Fruit fly (Drosophila melanogaster) whole organism, adult: ENCODE data around the gene CG15209.

Experiments used
- CG12768 ChIP-seq: fragments of 200-800 bp; sonication (Bioruptor generic); optimal IDR thresholded peaks from 2 replicates; lab custom pipeline; 2017; ENCODE audit warnings: missing biosample characterization, missing genetic modification characterization, mild to moderate bottlenecking, moderate library complexity, missing genetic modification reagents
- CG7045 ChIP-seq: fragments of 200-800 bp; sonication (Bioruptor generic); optimal IDR thresholded peaks from 2 replicates; lab custom pipeline; 2017; ENCODE audit warnings: missing biosample characterization, mild to moderate bottlenecking, missing genetic modification characterization
- CG7101 ChIP-seq: fragments of 200-800 bp; sonication (Bioruptor generic); optimal IDR thresholded peaks from 2 replicates; lab custom pipeline; 2018; ENCODE audit warnings: missing biosample characterization, mild to moderate bottlenecking, missing genetic modification characterization, moderate library complexity
- Crg-1 ChIP-seq: fragments of 200-800 bp; sonication (Bioruptor generic); optimal IDR thresholded peaks from 2 replicates; lab custom pipeline; 2016; ENCODE audit warnings: missing biosample characterization, missing genetic modification characterization
- bab1 ChIP-seq: fragments of 200-800 bp; sonication (Bioruptor generic); optimal IDR thresholded peaks from 3 replicates; lab custom pipeline; 2019; ENCODE audit warnings: missing biosample characterization, mild to moderate bottlenecking, missing genetic modification characterization, moderate library complexity

DNA sequence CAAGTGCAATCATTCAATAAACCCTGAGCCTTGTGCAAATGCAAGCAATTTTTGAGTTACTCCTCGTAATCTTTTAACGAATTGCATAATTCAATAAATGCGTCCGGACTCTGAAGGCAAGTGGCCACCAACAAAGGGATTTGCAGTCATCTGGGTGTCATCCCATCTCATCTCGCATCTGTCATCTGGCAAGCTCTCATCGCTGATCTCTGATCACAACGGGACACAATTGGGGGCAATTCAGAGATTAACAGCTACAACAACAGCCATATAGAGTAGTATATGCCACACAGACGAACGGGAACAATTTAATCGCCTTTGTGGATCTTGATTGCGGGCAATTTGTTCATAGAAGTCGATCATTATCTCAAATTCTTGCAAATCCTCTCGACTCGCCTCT, 41.7 kb downstream of the CG15209 start:
- TF ChIP-seq Crg-1 (GFP tag; lab: Kevin White, UChicago): no peak
- no peak for TF ChIP-seq CG12768 (GFP tag; lab: Kevin White, UChicago)
- TF ChIP-seq CG7045 (GFP tag; lab: Kevin White, UChicago): no peak
- no peak for TF ChIP-seq CG7101
- TF ChIP-seq bab1 (GFP tag; lab: Kevin White, UChicago): no peak
